Worm (Caenorhabditis elegans) whole organism, mixed stage, embryonic: ENCODE data around the gene F48G7.9.

ENCODE experiments used
- mep-1 ChIP-seq: fragments of 150-350 bp; optimal IDR thresholded peaks from 2 replicates; lab custom pipeline; 2017; ENCODE audit warnings: missing biosample characterization, missing genetic modification reagents, missing genetic modification characterization, inconsistent platforms
- nhr-237 ChIP-seq: fragments of 150-350 bp; optimal IDR thresholded peaks from 2 replicates; lab custom pipeline; 2014; ENCODE audit warnings: missing biosample characterization, missing genetic modification characterization
- nhr-76 ChIP-seq: sonication (generic microtip); optimal IDR thresholded peaks from 2 replicates; lab custom pipeline; 2017; ENCODE audit warnings: missing biosample characterization, missing genetic modification characterization
- ztf-11 ChIP-seq: fragments of 150-350 bp; optimal IDR thresholded peaks from 2 replicates; lab custom pipeline; 2014; ENCODE audit warnings: missing biosample characterization, missing genetic modification characterization

DNA sequence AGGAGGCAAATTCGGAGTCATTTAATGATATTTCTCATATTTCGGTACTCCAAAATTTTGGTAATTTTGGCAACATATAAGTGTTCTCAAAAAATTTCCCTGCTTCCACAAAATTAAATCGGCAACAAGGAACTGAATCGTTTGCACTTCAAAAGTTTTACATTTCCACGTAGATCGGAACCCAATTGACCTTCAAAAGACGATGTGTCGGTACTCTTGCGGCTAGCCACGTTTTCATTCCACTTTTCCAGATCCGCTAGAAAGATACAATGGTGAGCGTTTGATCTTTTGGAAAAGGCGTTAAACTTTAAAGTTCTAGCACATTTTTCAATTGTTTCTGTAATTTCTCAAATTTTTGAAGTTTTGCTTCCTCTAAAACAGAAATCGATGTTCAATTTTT lies 31.5 kb downstream of the F48G7.9 start:
- TF ChIP-seq ztf-11 (tag; lab: Kevin White, UChicago) (no peak), nhr-76 (no peak), mep-1 (tag; lab: Kevin White, UChicago) (no peak), nhr-237 (tag; lab: Kevin White, UChicago) (no peak)
